Worm (Caenorhabditis elegans) whole organism, young adult: ENCODE measurements around the gene nrf-6.

Source experiments
- B0035.1 ChIP-seq: sonication (generic microtip); optimal IDR thresholded peaks from 2 replicates; lab custom pipeline; 2016; ENCODE audit warnings: missing genetic modification characterization, mild to moderate bottlenecking, missing compliant biosample characterization, missing genotype, missing genetic modification reagents
- B0336.3 ChIP-seq: fragments of 200-800 bp; sonication (Bioruptor generic); IDR thresholded peaks from 2 replicates; pipeline ENCODE4 v1.3.6; 2022; ENCODE audit warnings: missing genetic modification characterization, missing compliant biosample characterization
- F23B12.7 ChIP-seq: sonication (generic microtip); optimal IDR thresholded peaks from 2 replicates; lab custom pipeline; 2017; ENCODE audit warnings: missing genetic modification characterization, mild to moderate bottlenecking, missing compliant biosample characterization, antibody characterized with exemption, moderate library complexity; ENCODE audit not compliant: insufficient read depth
- F37B4.10 ChIP-seq: fragments of 200-800 bp; sonication (Bioruptor generic); IDR thresholded peaks from 2 replicates; pipeline ENCODE4 v1.3.6; 2022; ENCODE audit warnings: missing genetic modification characterization, missing compliant biosample characterization
- F39B2.1 ChIP-seq: fragments of 200-800 bp; sonication (Bioruptor generic); IDR thresholded peaks from 2 replicates; pipeline ENCODE4 v1.3.6; 2022; ENCODE audit warnings: missing genetic modification reagents, missing genetic modification characterization, missing compliant biosample characterization
- F49E8.2 ChIP-seq: sonication (generic microtip); optimal IDR thresholded peaks from 3 replicates; lab custom pipeline; 2017; ENCODE audit warnings: missing genetic modification characterization, mild to moderate bottlenecking, missing compliant biosample characterization, antibody characterized with exemption, moderate library complexity; ENCODE audit not compliant: insufficient read depth
- F55B11.4 ChIP-seq: sonication (generic microtip); optimal IDR thresholded peaks from 2 replicates; lab custom pipeline; 2016; ENCODE audit warnings: missing compliant biosample characterization, missing genetic modification characterization, borderline replicate concordance; ENCODE audit not compliant: insufficient read depth
- F57A8.1 ChIP-seq: fragments of 200-800 bp; sonication (Bioruptor generic); optimal IDR thresholded peaks from 2 replicates; lab custom pipeline; 2018; ENCODE audit warnings: mild to moderate bottlenecking, missing genetic modification characterization, moderate library complexity, missing compliant biosample characterization
- Y53F4B.3 ChIP-seq: fragments of 200-800 bp; sonication (Bioruptor generic); IDR thresholded peaks from 2 replicates; pipeline ENCODE4 v1.3.6; 2022; ENCODE audit warnings: missing genetic modification reagents, missing genetic modification characterization, missing compliant biosample characterization
- Y56A3A.18 ChIP-seq: fragments of 200-800 bp; sonication (Bioruptor generic); IDR thresholded peaks from 2 replicates; pipeline ENCODE4 v1.3.6; 2022; ENCODE audit warnings: missing genetic modification reagents, missing genetic modification characterization, missing compliant biosample characterization
- Y67H2A.10 ChIP-seq: fragments of 200-800 bp; sonication (Bioruptor generic); conservative IDR thresholded peaks from 2 replicates; pipeline ENCODE4 v1.3.6; 2022; ENCODE audit warnings: missing genetic modification reagents, missing genetic modification characterization, missing compliant biosample characterization
- akir-1 ChIP-seq: fragments of 200-800 bp; sonication (Bioruptor generic); optimal IDR thresholded peaks from 2 replicates; lab custom pipeline; 2018; ENCODE audit warnings: mild to moderate bottlenecking, missing genetic modification characterization, moderate library complexity, missing compliant biosample characterization
- ama-1 ChIP-seq, 3 experiments: fragments of 150-350 bp in 1 of 3; sonication (generic microtip) in 2 of 3; optimal IDR thresholded peaks; 2 replicates each; lab custom pipeline; 2014 to 2018; ENCODE audit warnings: missing biosample characterization in 2 of 3, missing genetic modification characterization in 2 of 3, missing genetic modification reagents in 2 of 3
- athp-1 ChIP-seq: sonication (generic microtip); optimal IDR thresholded peaks from 2 replicates; lab custom pipeline; 2017; ENCODE audit warnings: mild to moderate bottlenecking, missing genetic modification characterization, missing compliant biosample characterization
- cebp-1 ChIP-seq, 2 experiments: fragments of 200-800 bp in 1 of 2; sonication (Bioruptor generic) in 1 of 2; sonication (generic microtip) in 1 of 2; IDR thresholded peaks in 1 of 2; optimal IDR thresholded peaks in 1 of 2; 2 replicates each; pipeline versions ENCODE4 v1.3.6 to Lab custom; 2017 to 2022; ENCODE audit warnings: missing compliant biosample characterization in 2 of 2, missing genetic modification characterization in 2 of 2, mild to moderate bottlenecking in 1 of 2, missing genetic modification reagents in 1 of 2, moderate library complexity in 1 of 2
- ceh-100 ChIP-seq: fragments of 200-800 bp; sonication (Bioruptor generic); IDR thresholded peaks from 2 replicates; pipeline ENCODE4 v1.3.6; 2022; ENCODE audit warnings: missing genetic modification reagents, missing genetic modification characterization, missing compliant biosample characterization
- ceh-58 ChIP-seq: fragments of 200-800 bp; sonication (Bioruptor generic); IDR thresholded peaks from 2 replicates; pipeline ENCODE4 v1.3.6; 2022; ENCODE audit warnings: missing genetic modification characterization, missing compliant biosample characterization
- ceh-91 ChIP-seq: fragments of 200-800 bp; sonication (Bioruptor generic); IDR thresholded peaks from 2 replicates; pipeline ENCODE4 v1.3.6; 2022; ENCODE audit warnings: missing genetic modification reagents, missing genetic modification characterization, missing compliant biosample characterization
- dox-1 ChIP-seq: fragments of 200-800 bp; sonication (Bioruptor generic); IDR thresholded peaks from 2 replicates; pipeline ENCODE4 v1.3.6; 2022; ENCODE audit warnings: missing genetic modification reagents, missing genetic modification characterization, missing compliant biosample characterization
- dpff-1 ChIP-seq: sonication (generic microtip); optimal IDR thresholded peaks from 2 replicates; lab custom pipeline; 2017; ENCODE audit warnings: mild to moderate bottlenecking, missing genetic modification characterization, missing compliant biosample characterization
- egrh-3 ChIP-seq: fragments of 200-800 bp; sonication (Bioruptor generic); IDR thresholded peaks from 2 replicates; pipeline ENCODE4 v1.3.6; 2022; ENCODE audit warnings: missing genetic modification reagents, missing genetic modification characterization, missing compliant biosample characterization
- fkh-3 ChIP-seq: sonication (generic microtip); optimal IDR thresholded peaks from 2 replicates; lab custom pipeline; 2016; ENCODE audit warnings: mild to moderate bottlenecking, missing genetic modification characterization, missing compliant biosample characterization
- hlh-12 ChIP-seq: sonication (generic microtip); optimal IDR thresholded peaks from 2 replicates; lab custom pipeline; 2016; ENCODE audit warnings: missing genetic modification characterization, missing compliant biosample characterization
- hmg-20 ChIP-seq: fragments of 200-800 bp; sonication (Bioruptor generic); IDR thresholded peaks from 2 replicates; pipeline ENCODE4 v1.3.6; 2022; ENCODE audit warnings: missing genetic modification reagents, missing genetic modification characterization, missing compliant biosample characterization
- hrde-1 ChIP-seq: sonication (generic microtip); optimal IDR thresholded peaks from 2 replicates; lab custom pipeline; 2016; ENCODE audit warnings: missing genetic modification characterization, mild to moderate bottlenecking, missing compliant biosample characterization, moderate library complexity, missing genotype, missing genetic modification reagents, borderline replicate concordance
- lag-1 ChIP-seq: fragments of 200-800 bp; sonication (Bioruptor generic); IDR thresholded peaks from 2 replicates; pipeline ENCODE4 v1.3.6; 2022; ENCODE audit warnings: missing genetic modification reagents, missing genetic modification characterization, missing compliant biosample characterization
- let-607 ChIP-seq, 2 experiments: fragments of 200-800 bp in 1 of 2; sonication (Bioruptor generic) in 1 of 2; sonication (generic microtip) in 1 of 2; optimal IDR thresholded peaks; 2 replicates each; lab custom pipeline; 2016 to 2018; ENCODE audit warnings: mild to moderate bottlenecking in 2 of 2, missing compliant biosample characterization in 2 of 2, missing genetic modification characterization in 2 of 2, moderate library complexity in 2 of 2, missing genotype in 1 of 2
- lin-54 ChIP-seq: fragments of 200-800 bp; sonication (Bioruptor generic); optimal IDR thresholded peaks from 2 replicates; lab custom pipeline; 2018; ENCODE audit warnings: mild to moderate bottlenecking, missing genetic modification characterization, missing compliant biosample characterization
- lir-1 ChIP-seq: fragments of 200-800 bp; sonication (Bioruptor generic); conservative IDR thresholded peaks from 2 replicates; pipeline ENCODE4 v1.3.6; 2022; ENCODE audit warnings: missing genetic modification reagents, missing genetic modification characterization, missing compliant biosample characterization
- madf-8 ChIP-seq: fragments of 200-800 bp; sonication (Bioruptor generic); conservative IDR thresholded peaks from 2 replicates; pipeline ENCODE4 v1.3.6; 2022; ENCODE audit warnings: missing genetic modification reagents, missing genetic modification characterization, missing compliant biosample characterization
- mcd-1 ChIP-seq: fragments of 200-800 bp; sonication (Bioruptor generic); IDR thresholded peaks from 2 replicates; pipeline ENCODE4 v1.3.6; 2022; ENCODE audit warnings: missing genetic modification reagents, missing genetic modification characterization, missing compliant biosample characterization
- mel-28 ChIP-seq: sonication (generic microtip); optimal IDR thresholded peaks from 2 replicates; lab custom pipeline; 2016; ENCODE audit warnings: borderline replicate concordance, mild to moderate bottlenecking, missing genetic modification characterization, missing compliant biosample characterization
- mxl-1 ChIP-seq: sonication (generic microtip); optimal IDR thresholded peaks from 2 replicates; lab custom pipeline; 2016; ENCODE audit warnings: missing genetic modification characterization, missing compliant biosample characterization
- nfyb-1 ChIP-seq: fragments of 200-800 bp; sonication (Bioruptor generic); IDR thresholded peaks from 2 replicates; pipeline ENCODE4 v1.3.6; 2022; ENCODE audit warnings: missing genetic modification reagents, missing genetic modification characterization, missing compliant biosample characterization
- nhr-179 ChIP-seq: sonication (generic microtip); optimal IDR thresholded peaks from 2 replicates; lab custom pipeline; 2016; ENCODE audit warnings: mild to moderate bottlenecking, missing genetic modification characterization, missing compliant biosample characterization
- nhr-27 ChIP-seq: fragments of 200-800 bp; sonication (Bioruptor generic); optimal IDR thresholded peaks from 2 replicates; lab custom pipeline; 2018; ENCODE audit warnings: mild to moderate bottlenecking, missing genetic modification characterization, moderate library complexity, missing compliant biosample characterization
- nhr-80 ChIP-seq: sonication (generic microtip); optimal IDR thresholded peaks from 2 replicates; lab custom pipeline; 2016; ENCODE audit warnings: missing genetic modification characterization, missing compliant biosample characterization
- rpc-1 ChIP-seq, 2 experiments: fragments of 150-350 bp in 1 of 2; sonication (generic microtip) in 1 of 2; optimal IDR thresholded peaks; 2 replicates each; lab custom pipeline; 2014 to 2018; ENCODE audit warnings: missing biosample characterization in 1 of 2, missing genetic modification characterization in 1 of 2, missing genetic modification reagents in 1 of 2, missing genotype in 1 of 2
- snpc-1.3 ChIP-seq: sonication (generic microtip); optimal IDR thresholded peaks from 2 replicates; lab custom pipeline; 2017; ENCODE audit warnings: missing genetic modification characterization, mild to moderate bottlenecking, missing compliant biosample characterization, antibody characterized with exemption, moderate library complexity, missing genotype, missing genetic modification reagents; ENCODE audit not compliant: insufficient read depth
- snpc-3.4 ChIP-seq: sonication (generic microtip); optimal IDR thresholded peaks from 2 replicates; lab custom pipeline; 2017; ENCODE audit warnings: missing genetic modification characterization, mild to moderate bottlenecking, missing compliant biosample characterization, antibody characterized with exemption, moderate library complexity, missing genotype, missing genetic modification reagents
- tbp1 ChIP-seq: fragments of 200-800 bp; sonication (Bioruptor generic); optimal IDR thresholded peaks from 2 replicates; lab custom pipeline; 2018; ENCODE audit warnings: mild to moderate bottlenecking, missing genetic modification characterization, missing compliant biosample characterization
- tlf-1 ChIP-seq: fragments of 200-800 bp; sonication (Bioruptor generic); optimal IDR thresholded peaks from 2 replicates; lab custom pipeline; 2018; ENCODE audit warnings: mild to moderate bottlenecking, missing genetic modification characterization, missing compliant biosample characterization
- unc-62 ChIP-seq: fragments of 150-350 bp; optimal IDR thresholded peaks from 2 replicates; lab custom pipeline; 2014; ENCODE audit warnings: missing biosample characterization, missing genetic modification reagents, missing genetic modification characterization
- zim-3 ChIP-seq: sonication (generic microtip); optimal IDR thresholded peaks from 2 replicates; lab custom pipeline; 2017; ENCODE audit warnings: mild to moderate bottlenecking, missing genetic modification characterization, moderate library complexity, missing compliant biosample characterization
- ztf-26 ChIP-seq: sonication (generic microtip); optimal IDR thresholded peaks from 2 replicates; lab custom pipeline; 2017; ENCODE audit warnings: missing genetic modification characterization, missing compliant biosample characterization

Gene nrf-6

ce11 chrII:8028246-8028694 is 4.2 kb downstream of the nrf-6 start (continued):
- TF ChIP-seq mcd-1 (GFP tag; lab: Robert Waterston, UW) = peak; percentile 91
- TF ChIP-seq nhr-179 (tag; lab: Kevin White, UChicago) = no peak
- peak; percentile 41; the same call in 1 of the 2 replicates for TF ChIP-seq Y67H2A.10
- peak; percentile 95 for TF ChIP-seq nfyb-1
- peak; percentile 69 for TF ChIP-seq ceh-100 (GFP tag; lab: Robert Waterston, UW)
- TF ChIP-seq ceh-58 (GFP tag; lab: Robert Waterston, UW) = no peak
- no peak for TF ChIP-seq F49E8.2 (tag; lab: Kevin White, UChicago)
- TF ChIP-seq F57A8.1 (GFP tag; lab: Kevin White, UChicago) = no peak
- peak; percentile 90 for TF ChIP-seq B0336.3 (GFP tag; lab: Robert Waterston, UW)
- peak; percentile 78 for TF ChIP-seq cebp-1 (GFP tag; IDR thresholded peaks at IDR 0.05; lab: Robert Waterston, UW)
- TF ChIP-seq cebp-1 (tag; optimal IDR thresholded peaks at IDR 0.05; lab: Kevin White, UChicago) = peak; percentile 92
- peak; percentile 95 for TF ChIP-seq lir-1 (GFP tag; lab: Robert Waterston, UW)
- TF ChIP-seq Y56A3A.18 = no peak
- TF ChIP-seq unc-62 (GFP tag; lab: Kevin White, UChicago) = peak; percentile 68
- TF ChIP-seq ztf-26 (tag; lab: Kevin White, UChicago) = peak; percentile 93
- TF ChIP-seq F37B4.10 (GFP tag; lab: Robert Waterston, UW) = no peak
- TF ChIP-seq ceh-91 (GFP tag; lab: Robert Waterston, UW) = peak; percentile 60
- peak; percentile 94 for TF ChIP-seq dox-1 (GFP tag; lab: Robert Waterston, UW)
- TF ChIP-seq dpff-1 (tag; lab: Kevin White, UChicago) = no peak
- TF ChIP-seq mxl-1 (tag; lab: Kevin White, UChicago) = no peak
- TF ChIP-seq zim-3 (tag; lab: Kevin White, UChicago) = peak; percentile 47
- TF ChIP-seq hrde-1 (tag; lab: Kevin White, UChicago) = no peak
- TF ChIP-seq rpc-1 (optimal IDR thresholded peaks at IDR 0.05; lab: Kevin White, UChicago) = no peak
- TF ChIP-seq rpc-1 (tag; optimal IDR thresholded peaks at IDR 0.05; lab: Kevin White, UChicago) = no peak
- no peak for TF ChIP-seq F39B2.1 (GFP tag; lab: Robert Waterston, UW)
- TF ChIP-seq let-607 (tag; optimal IDR thresholded peaks at IDR 0.05; lab: Kevin White, UChicago) = peak; percentile 76 to 84
- TF ChIP-seq madf-8 (GFP tag; lab: Robert Waterston, UW) = 0 out of 2 replicates have a peak, but pooled peaks have one; percentile 14
- TF ChIP-seq egrh-3 (GFP tag; lab: Robert Waterston, UW) = peak; percentile 88
- TF ChIP-seq athp-1 (tag; lab: Kevin White, UChicago) = peak; percentile 82
- no peak for TF ChIP-seq mel-28 (tag; lab: Kevin White, UChicago)
- no peak for TF ChIP-seq F55B11.4 (tag; lab: Kevin White, UChicago)
- TF ChIP-seq nhr-80 (tag; lab: Kevin White, UChicago) = peak; percentile 98
- peak; percentile 52 for TF ChIP-seq B0035.1 (tag; lab: Kevin White, UChicago)
- TF ChIP-seq Y53F4B.3 (GFP tag; lab: Robert Waterston, UW) = no peak
- no peak for TF ChIP-seq ama-1 (optimal IDR thresholded peaks at IDR 0.05; lab: Kevin White, UChicago)
- peak in 1 of 2 experiments; percentile 18 for TF ChIP-seq ama-1 (GFP tag; optimal IDR thresholded peaks at IDR 0.05; lab: Kevin White, UChicago)
- TF ChIP-seq hlh-12 (tag; lab: Kevin White, UChicago) = no peak
- peak; percentile 64 for TF ChIP-seq tbp1
- TF ChIP-seq, all 124 proteins: peak for 75

ce11 chrII:8027663-8028062 is 4.8 kb downstream of the nrf-6 start, which contains the start of gene swsn-7:
TSS of gene swsn-7 (minus strand) at chrII:8027763.
- TF ChIP-seq F23B12.7 (tag; lab: Kevin White, UChicago) (no peak), snpc-1.3 (tag; lab: Kevin White, UChicago) (no peak), snpc-3.4 (tag; lab: Kevin White, UChicago) (no peak), tlf-1 (no peak), akir-1 (GFP tag; lab: Kevin White, UChicago) (no peak), nhr-27 (no peak), athp-1 (tag; lab: Kevin White, UChicago) (no peak), fkh-3 (tag; lab: Kevin White, UChicago) (no peak), lag-1 (GFP tag; lab: Robert Waterston, UW) (no peak), F49E8.2 (tag; lab: Kevin White, UChicago) (no peak), hmg-20 (GFP tag; lab: Robert Waterston, UW) (no peak), rpc-1 (optimal IDR thresholded peaks at IDR 0.05; lab: Kevin White, UChicago) (no peak), rpc-1 (tag; optimal IDR thresholded peaks at IDR 0.05; lab: Kevin White, UChicago) (no peak), lin-54 (no peak)
